Worm (Caenorhabditis elegans): ENCODE data around the gene K11G12.6.

- TF ChIP-seq Y56A3A.18 (GFP tag; IDR thresholded peaks at IDR 0.05) (no peak), mel-28 (tag; optimal IDR thresholded peaks at IDR 0.05; ENCODE audit: borderline replicate concordance) (no peak)
Observed at ce11 chrX:6738535-6738934, 9.1 kb upstream of the K11G12.6 start.
